Fruit fly (Drosophila melanogaster) whole organism, embryonic: ENCODE measurements around the gene Nepl20.

Experiments used
- BtbVII ChIP-seq: fragments of 200-800 bp; sonication (Bioruptor generic); optimal IDR thresholded peaks from 3 replicates; lab custom pipeline; 2017; ENCODE audit warnings: missing biosample characterization, mild to moderate bottlenecking, missing genetic modification characterization
- CG6272 ChIP-seq: fragments of 200-800 bp; sonication (Bioruptor generic); IDR thresholded peaks from 2 replicates; pipeline ENCODE4 v1.3.6; 2022; ENCODE audit warnings: missing biosample characterization, missing genetic modification characterization
- CG9437 ChIP-seq: fragments of 200-800 bp; sonication (Bioruptor generic); optimal IDR thresholded peaks from 2 replicates; lab custom pipeline; 2018; ENCODE audit warnings: missing biosample characterization, mild to moderate bottlenecking, missing genetic modification characterization
- Oli ChIP-seq: fragments of 200-800 bp; sonication (Bioruptor generic); optimal IDR thresholded peaks from 2 replicates; lab custom pipeline; 2018; ENCODE audit warnings: missing biosample characterization, mild to moderate bottlenecking, missing genetic modification characterization, moderate library complexity
- PHDP ChIP-seq: fragments of 200-800 bp; sonication (Bioruptor generic); optimal IDR thresholded peaks from 3 replicates; lab custom pipeline; 2018; ENCODE audit warnings: missing biosample characterization, mild to moderate bottlenecking, missing genetic modification characterization, moderate library complexity
- Ravus ChIP-seq: fragments of 200-800 bp; sonication (Bioruptor generic); IDR thresholded peaks from 2 replicates; pipeline ENCODE4 v1.3.6; 2022; ENCODE audit warnings: missing biosample characterization, missing genetic modification characterization
- lola ChIP-seq, 3 experiments: fragments of >200 bp in 2 of 3; fragments of 200-800 bp in 1 of 3; sonication (Bioruptor generic) in 1 of 3; optimal IDR thresholded peaks; 2 replicates each; lab custom pipeline; 2017 to 2019; ENCODE audit warnings: missing biosample characterization in 3 of 3, missing genetic modification characterization in 3 of 3, mild to moderate bottlenecking in 1 of 3, moderate library complexity in 1 of 3
- shn ChIP-seq: fragments of 200-800 bp; sonication (Bioruptor generic); optimal IDR thresholded peaks from 3 replicates; lab custom pipeline; 2016; ENCODE audit warnings: missing biosample characterization, missing genetic modification characterization
- slbo ChIP-seq: fragments of 200-800 bp; sonication (Bioruptor generic); IDR thresholded peaks from 2 replicates; pipeline ENCODE4 v1.3.6; 2022; ENCODE audit warnings: missing biosample characterization, missing genetic modification characterization
- slp2 ChIP-seq: fragments of 200-800 bp; sonication (Bioruptor generic); optimal IDR thresholded peaks from 2 replicates; lab custom pipeline; 2016; ENCODE audit warnings: missing biosample characterization, missing genetic modification characterization
- ttk ChIP-seq: fragments of 200-800 bp; sonication (Bioruptor generic); IDR thresholded peaks from 2 replicates; pipeline ENCODE4 v2.1.2; 2022; ENCODE audit warnings: missing biosample characterization, missing genetic modification characterization
- twi ChIP-seq: fragments of 200-800 bp; optimal IDR thresholded peaks from 2 replicates; lab custom pipeline; 2019; ENCODE audit warnings: missing biosample characterization, mild to moderate bottlenecking, missing genetic modification characterization, moderate library complexity

- TF ChIP-seq slp2: peak; percentile 78
- TF ChIP-seq Ravus (GFP tag; lab: Robert Waterston, UW): no peak
- TF ChIP-seq PHDP (tag; lab: Kevin White, UChicago): no peak
- peak; percentile 67 for TF ChIP-seq ttk (GFP tag; lab: Robert Waterston, UW)
- peak; percentile 67 for TF ChIP-seq slbo (GFP tag; lab: Robert Waterston, UW)
- TF ChIP-seq CG6272 (GFP tag; lab: Robert Waterston, UW): 0 out of 2 replicates have a peak, but pooled peaks have one; percentile 15
- peak; percentile 60 for TF ChIP-seq BtbVII (GFP tag; lab: Kevin White, UChicago)
- no peak for TF ChIP-seq twi
- peak; percentile 46 for TF ChIP-seq CG9437 (GFP tag; lab: Kevin White, UChicago)
- peak; percentile 78 for TF ChIP-seq shn (GFP tag; lab: Kevin White, UChicago)
- peak in 1 of 3 experiments; percentile 37 for TF ChIP-seq lola (GFP tag; optimal IDR thresholded peaks at IDR 0.05; lab: Kevin White, UChicago)
- peak; percentile 47 for TF ChIP-seq Oli (tag; lab: Kevin White, UChicago)
Observed at dm6 chr3R:28831626-28832267, 48.8 kb upstream of the Nepl20 start, which contains the start of gene WASp.
